Fruit fly (Drosophila melanogaster) whole organism: ENCODE results near the gene SecS.

ENCODE experiments used
- CG8478 ChIP-seq: fragments of >200 bp; optimal IDR thresholded peaks from 2 replicates; lab custom pipeline; 2018; ENCODE audit warnings: inconsistent platforms
- Dll ChIP-seq: fragments of >200 bp; optimal IDR thresholded peaks from 2 replicates; lab custom pipeline; 2017
- EcR ChIP-seq, 2 experiments: fragments of >200 bp; optimal IDR thresholded peaks; 2 replicates each; lab custom pipeline; 2017; ENCODE audit warnings: missing biosample characterization in 2 of 2, missing genetic modification characterization in 2 of 2, missing genetic modification reagents in 2 of 2
- pan ChIP-seq: fragments of >200 bp; optimal IDR thresholded peaks from 2 replicates; lab custom pipeline; 2017
- psq ChIP-seq: fragments of >200 bp; optimal IDR thresholded peaks from 2 replicates; lab custom pipeline; 2017
- usp ChIP-seq: fragments of >200 bp; optimal IDR thresholded peaks from 2 replicates; lab custom pipeline; 2017; ENCODE audit warnings: missing biosample characterization, missing genetic modification characterization, mixed read lengths

SecS gene

DNA sequence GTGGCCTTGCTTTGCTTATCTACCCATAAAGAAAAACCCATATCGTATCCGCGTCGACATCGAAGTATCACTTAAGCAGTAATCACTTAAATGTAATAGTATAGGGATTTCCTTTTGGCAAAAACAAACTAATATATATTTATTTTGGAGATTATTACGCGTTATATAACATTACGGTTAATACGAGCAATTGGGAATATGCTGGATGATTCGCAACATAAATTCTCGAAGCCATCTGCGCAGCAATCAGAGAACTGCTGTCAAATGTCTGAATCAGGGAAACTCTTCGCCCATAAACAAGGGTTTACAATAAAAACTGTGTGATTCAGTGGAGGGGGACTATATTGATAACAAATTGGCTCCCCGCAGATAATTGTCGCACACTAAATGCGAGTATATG lies 9.4 kb downstream of the SecS start:
- TF ChIP-seq usp, result no peak
- no peak for TF ChIP-seq Dll
- no peak for TF ChIP-seq psq (lab: Kevin White, UChicago)

DNA sequence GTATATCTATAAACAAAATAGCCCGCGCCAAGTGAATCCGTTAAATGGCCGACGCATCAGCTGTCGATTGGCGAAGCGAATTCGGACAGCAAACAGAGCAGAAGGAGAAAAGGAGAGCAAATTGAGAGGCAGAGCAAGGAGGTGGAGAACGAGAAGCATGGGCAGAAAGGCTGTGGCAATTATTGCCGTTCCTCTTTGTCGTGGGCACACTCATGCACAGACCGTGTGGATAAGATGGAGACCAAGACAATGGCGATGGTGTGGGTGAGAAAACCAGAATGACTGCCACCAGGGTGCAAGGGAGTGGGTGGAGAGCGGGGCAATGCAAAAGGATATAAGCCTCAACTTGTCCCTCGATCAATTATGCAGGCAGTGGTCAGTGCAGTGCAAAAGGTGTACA lies 9.9 kb downstream of the SecS start:
- TF ChIP-seq usp (no peak), psq (lab: Kevin White, UChicago) (no peak), pan (lab: Kevin White, UChicago) (no peak), Dll (no peak), EcR (GFP tag; optimal IDR thresholded peaks at IDR 0.05; lab: Kevin White, UChicago) (no peak), CG8478 (no peak)

DNA sequence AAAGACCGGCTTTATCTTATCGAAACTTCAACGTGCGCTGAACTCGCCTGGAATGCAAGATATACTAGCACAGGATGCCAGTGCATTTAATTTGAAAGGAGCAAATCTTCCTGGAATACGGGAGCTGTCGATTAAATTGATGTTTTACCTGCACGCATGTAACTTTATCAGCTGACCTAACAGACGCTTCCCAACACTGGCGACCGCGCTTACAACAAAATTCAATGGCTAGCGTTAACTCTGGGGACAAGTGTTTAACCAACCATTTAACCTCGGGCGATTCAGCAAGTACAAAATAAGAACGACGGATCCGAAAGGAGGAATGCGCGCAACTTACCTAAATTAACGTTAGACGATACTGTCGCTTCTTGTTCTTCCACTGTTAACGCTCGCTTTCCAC lies 10.5 kb downstream of the SecS start:
- TF ChIP-seq Dll (no peak), EcR (GFP tag; optimal IDR thresholded peaks at IDR 0.05; lab: Kevin White, UChicago) (no peak), psq (lab: Kevin White, UChicago) (no peak), pan (lab: Kevin White, UChicago) (no peak), usp (no peak), CG8478 (no peak)

dm6 chr3R:5612372-5613113 lies 11.3 kb downstream of the SecS start, which contains the start of gene Rga:
Rga (minus strand) TSS chr3R:5613112.
- no peak for TF ChIP-seq EcR (GFP tag; optimal IDR thresholded peaks at IDR 0.05; lab: Kevin White, UChicago)
- TF ChIP-seq Dll, result peak; percentile 11

DNA sequence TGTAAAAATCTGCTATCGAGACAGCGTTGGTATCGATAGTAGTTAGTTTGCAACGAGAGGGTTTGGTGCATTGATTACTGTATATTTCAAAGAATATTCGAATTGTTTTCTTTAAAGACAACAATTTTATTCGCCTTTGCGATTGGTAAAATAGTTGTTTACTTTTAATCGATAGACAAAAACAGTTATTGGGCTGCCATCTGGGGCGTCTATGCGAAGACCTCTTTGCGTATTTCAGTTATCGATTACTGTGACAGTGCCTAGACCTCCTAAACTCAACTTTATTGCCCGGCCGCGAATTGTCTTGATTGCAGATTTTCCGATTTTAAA lies 11.8 kb downstream of the SecS start, which contains the start of gene Atu:
Gene Atu (plus strand): TSS at position 245 of the 330 bp plus-strand sequence.
- TF ChIP-seq Dll (no peak), psq (lab: Kevin White, UChicago) (no peak), usp (no peak), pan (lab: Kevin White, UChicago) (no peak), EcR (GFP tag; optimal IDR thresholded peaks at IDR 0.05; lab: Kevin White, UChicago) (no peak), CG8478 (no peak)

dm6 chr3R:5615484-5615883 lies 14.3 kb downstream of the SecS start:
- TF ChIP-seq CG8478 (no peak), Dll (no peak), usp (no peak), psq (lab: Kevin White, UChicago) (no peak), pan (lab: Kevin White, UChicago) (no peak), EcR (GFP tag; optimal IDR thresholded peaks at IDR 0.05; lab: Kevin White, UChicago) (no peak)

- TF ChIP-seq EcR (GFP tag; optimal IDR thresholded peaks at IDR 0.05; lab: Kevin White, UChicago) (no peak), CG8478 (no peak), pan (lab: Kevin White, UChicago) (no peak), usp (no peak), Dll (no peak), psq (lab: Kevin White, UChicago) (no peak)
Measured at dm6 chr3R:5617923-5618623, 16.8 kb downstream of the SecS start.

- no peak for TF ChIP-seq EcR (GFP tag; optimal IDR thresholded peaks at IDR 0.05; lab: Kevin White, UChicago)
- TF ChIP-seq Dll, result no peak
- no peak for TF ChIP-seq psq (lab: Kevin White, UChicago)
- TF ChIP-seq usp, result no peak
- TF ChIP-seq pan (lab: Kevin White, UChicago), result no peak
- TF ChIP-seq CG8478, result no peak
Measured at dm6 chr3R:5620387-5620956, 19.2 kb downstream of the SecS start.

DNA sequence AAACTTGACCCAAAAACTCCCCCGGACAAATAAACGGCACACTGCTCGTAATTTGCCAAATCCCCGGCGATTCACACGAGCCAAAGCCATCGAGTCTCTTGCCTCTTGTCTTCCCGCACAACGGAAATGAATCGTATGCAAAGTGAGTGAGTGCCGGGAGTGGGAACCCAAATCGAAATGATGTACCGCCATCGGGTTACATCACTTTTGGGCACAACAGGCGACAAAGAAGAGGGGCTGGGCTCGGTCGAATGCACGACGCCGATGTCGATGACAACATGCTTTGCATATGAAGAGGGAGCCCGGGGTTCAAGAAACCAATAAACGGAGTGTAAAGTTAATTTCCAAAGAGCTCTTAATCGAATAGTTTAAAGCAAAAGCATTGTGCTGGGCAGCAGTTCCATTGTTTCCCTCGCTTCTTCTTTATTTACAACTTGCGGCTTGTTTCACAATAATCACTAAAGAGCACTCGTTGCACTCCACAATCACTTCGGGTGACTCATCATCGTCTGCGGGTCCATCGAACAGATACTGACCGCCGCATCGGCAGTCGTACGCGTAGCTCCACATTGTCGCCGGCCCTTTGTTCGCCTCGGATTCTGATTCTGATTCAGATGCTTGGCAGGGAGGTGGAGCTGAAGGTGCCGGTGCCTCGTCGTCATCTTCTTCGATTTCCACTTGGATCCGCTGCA lies 20.6 kb downstream of the SecS start:
- TF ChIP-seq EcR (GFP tag; optimal IDR thresholded peaks at IDR 0.05; lab: Kevin White, UChicago) (no peak), usp (no peak), CG8478 (no peak)

- TF ChIP-seq Dll (no peak), psq (lab: Kevin White, UChicago) (no peak), CG8478 (no peak), EcR (GFP tag; optimal IDR thresholded peaks at IDR 0.05; lab: Kevin White, UChicago) (no peak), pan (lab: Kevin White, UChicago) (no peak), usp (no peak)
Measured at dm6 chr3R:5622406-5622752, 21.1 kb downstream of the SecS start.

DNA sequence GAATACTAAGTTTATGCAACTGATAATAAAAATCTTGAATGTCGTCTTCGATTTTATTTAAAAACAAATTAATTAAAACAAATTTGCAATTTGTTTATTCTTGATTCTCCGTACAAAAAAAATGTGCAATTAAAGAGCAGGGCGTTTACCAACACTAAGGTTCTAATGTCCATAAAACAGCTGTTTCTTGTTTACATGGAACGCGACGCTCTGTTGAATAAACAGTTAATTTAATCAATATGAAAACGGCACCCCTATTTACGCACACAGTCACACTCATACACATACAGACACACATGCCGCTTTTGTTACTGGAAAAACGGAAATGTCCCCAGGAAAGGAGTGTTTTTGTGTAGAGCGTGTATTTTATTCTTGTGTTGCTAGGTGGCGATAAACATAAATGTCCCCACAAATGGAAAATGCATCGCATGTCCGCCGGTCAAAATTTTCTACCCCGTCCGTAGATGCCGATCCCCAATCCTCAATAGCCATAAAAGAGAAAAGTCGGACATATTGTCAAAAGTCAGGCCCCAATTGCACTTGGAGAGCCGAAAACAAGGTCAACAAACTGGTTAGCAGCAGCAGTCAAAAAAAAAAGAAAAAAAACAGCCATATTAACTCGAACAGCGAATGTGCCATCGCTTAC lies 21.9 kb downstream of the SecS start:
- TF ChIP-seq Dll (no peak), EcR (GFP tag; optimal IDR thresholded peaks at IDR 0.05; lab: Kevin White, UChicago) (no peak), usp (no peak), psq (lab: Kevin White, UChicago) (no peak), pan (lab: Kevin White, UChicago) (no peak), CG8478 (no peak)
